Worm (Caenorhabditis elegans): ENCODE data around the gene F11C1.4.

- TF ChIP-seq W03F9.2 (tag; optimal IDR thresholded peaks at IDR 0.05) (no peak), dao-5 (tag; optimal IDR thresholded peaks at IDR 0.05) (no peak), him-1 (tag; optimal IDR thresholded peaks at IDR 0.05) (no peak)
Observed at ce11 chrX:12928753-12929152, 48.1 kb upstream of the F11C1.4 start.
